Comparison of ENCODE assay signal across 6 fruit fly cellular contexts in genomic region chr2L:10395642-10396487, dm6.
A peak's percentile ranks its signal among the peaks of the same experiment; 100 is the strongest.
TF ChIP-seq lines count a peak whose summit lies in the region.

Gene Mdh1 (minus strand): TSS chr2L:10396332.

- TF ChIP-seq CTCF in whole organism, embryonic (GFP tag; optimal IDR thresholded peaks at IDR 0.05; lab: Kevin White, UChicago): no peak

TF ChIP-seq in Kc167, 6 proteins besides CTCF, POLR2A, EP300 and RAD21:
- no peak for TF ChIP-seq Myc (optimal IDR thresholded peaks at IDR 0.05; lab: Kevin White, UChicago)
- TF ChIP-seq Sin3A (optimal IDR thresholded peaks at IDR 0.05; lab: Kevin White, UChicago): no peak
- peak; percentile 52 for TF ChIP-seq psq (optimal IDR thresholded peaks at IDR 0.05; lab: Kevin White, UChicago)
- no peak for TF ChIP-seq insv (optimal IDR thresholded peaks at IDR 0.05; lab: Kevin White, UChicago)

TF ChIP-seq in whole organism, adult, 20 proteins besides CTCF, POLR2A, EP300 and RAD21:
- TF ChIP-seq CG14711 (tag; optimal IDR thresholded peaks at IDR 0.05; lab: Kevin White, UChicago): no peak
- TF ChIP-seq toe (GFP tag; optimal IDR thresholded peaks at IDR 0.05; lab: Kevin White, UChicago): no peak
- peak; percentile 79 for TF ChIP-seq kay (GFP tag; lab: Kevin White, UChicago; ENCODE audit: borderline replicate concordance)
- TF ChIP-seq tj (GFP tag; optimal IDR thresholded peaks at IDR 0.05; lab: Kevin White, UChicago): no peak
- TF ChIP-seq bab1 (GFP tag; optimal IDR thresholded peaks at IDR 0.05; lab: Kevin White, UChicago): peak; percentile 32
- TF ChIP-seq Mnt (GFP tag; optimal IDR thresholded peaks at IDR 0.05; lab: Kevin White, UChicago): peak; percentile 28
- no peak for TF ChIP-seq pad (GFP tag; optimal IDR thresholded peaks at IDR 0.05; lab: Kevin White, UChicago)
- peak; percentile 25 for TF ChIP-seq CG33017 (tag; optimal IDR thresholded peaks at IDR 0.05; lab: Kevin White, UChicago)
- no peak for TF ChIP-seq CG7045 (GFP tag; optimal IDR thresholded peaks at IDR 0.05; lab: Kevin White, UChicago)
- TF ChIP-seq CG12768 (GFP tag; optimal IDR thresholded peaks at IDR 0.05; lab: Kevin White, UChicago): peak; percentile 19
- peak; percentile 5 for TF ChIP-seq CG11617 (GFP tag; optimal IDR thresholded peaks at IDR 0.05; lab: Kevin White, UChicago)

TF ChIP-seq in whole organism, embryonic, 481 proteins besides CTCF, POLR2A, EP300 and RAD21 (continues in another document):
- TF ChIP-seq al (GFP tag; IDR thresholded peaks at IDR 0.05; lab: Robert Waterston, UW): no peak
- TF ChIP-seq rib (GFP tag; IDR thresholded peaks at IDR 0.05; lab: Robert Waterston, UW): no peak
- TF ChIP-seq chinmo (GFP tag; IDR thresholded peaks at IDR 0.05; lab: Robert Waterston, UW; ENCODE audit: partially characterized antibody): 0 out of 4 replicates have a peak, but pooled peaks have one; percentile 13
- TF ChIP-seq Med (GFP tag; lab: Kevin White, UChicago): peak; percentile 62
- peak; percentile 34 for TF ChIP-seq corto (GFP tag; optimal IDR thresholded peaks at IDR 0.05; lab: Kevin White, UChicago)
- 0 out of 2 replicates have a peak, but pooled peaks have one; percentile 35 for TF ChIP-seq Scr (GFP tag; IDR thresholded peaks at IDR 0.05; lab: Robert Waterston, UW; ENCODE audit: partially characterized antibody)
- TF ChIP-seq Dref (GFP tag; IDR thresholded peaks at IDR 0.05; lab: Robert Waterston, UW): peak; percentile 58
- peak; percentile 97 for TF ChIP-seq CG11560 (tag; IDR thresholded peaks at IDR 0.05; lab: Robert Waterston, UW)
- peak; percentile 97 for TF ChIP-seq CG31441 (GFP tag; IDR thresholded peaks at IDR 0.05; lab: Robert Waterston, UW)
- peak; percentile 40 for TF ChIP-seq CG12391 (tag; optimal IDR thresholded peaks at IDR 0.05; lab: Kevin White, UChicago)
- TF ChIP-seq vvl (GFP tag; IDR thresholded peaks at IDR 0.05; lab: Robert Waterston, UW): peak; percentile 7; the same call in 1 of the 2 replicates
- TF ChIP-seq CG15514 (GFP tag; optimal IDR thresholded peaks at IDR 0.05; lab: Kevin White, UChicago): peak; percentile 72
- TF ChIP-seq kay (GFP tag; optimal IDR thresholded peaks at IDR 0.05; lab: Kevin White, UChicago): no peak
- TF ChIP-seq sens (GFP tag; lab: Kevin White, UChicago): peak; percentile 75
- peak; percentile 11 for TF ChIP-seq stwl (tag; optimal IDR thresholded peaks at IDR 0.05; lab: Kevin White, UChicago)
- peak; percentile 53 for TF ChIP-seq Sry-δ (GFP tag; optimal IDR thresholded peaks at IDR 0.05; lab: Kevin White, UChicago)
- no peak for TF ChIP-seq HHEX (GFP tag; optimal IDR thresholded peaks at IDR 0.05; lab: Kevin White, UChicago)
- TF ChIP-seq bbx (GFP tag; IDR thresholded peaks at IDR 0.05; lab: Robert Waterston, UW; ENCODE audit: partially characterized antibody): peak; percentile 34; the same call in 1 of the 2 replicates

TF ChIP-seq in whole organism, prepupa, 60 proteins besides CTCF, POLR2A, EP300 and RAD21 (continues in another document):
- no peak for TF ChIP-seq fd59A (GFP tag; optimal IDR thresholded peaks at IDR 0.05; lab: Kevin White, UChicago)
- TF ChIP-seq Sox102F (GFP tag; optimal IDR thresholded peaks at IDR 0.05; lab: Kevin White, UChicago): no peak
- no peak for TF ChIP-seq cyc (GFP tag; optimal IDR thresholded peaks at IDR 0.05; lab: Kevin White, UChicago)
- TF ChIP-seq CG7368 (GFP tag; optimal IDR thresholded peaks at IDR 0.05; lab: Kevin White, UChicago): no peak
- no peak for TF ChIP-seq CG1621 (tag; optimal IDR thresholded peaks at IDR 0.05; lab: Kevin White, UChicago)
- no peak for TF ChIP-seq CG15336 (GFP tag; IDR thresholded peaks at IDR 0.05; lab: Robert Waterston, UW)
- TF ChIP-seq CG8632 (GFP tag; optimal IDR thresholded peaks at IDR 0.05; lab: Kevin White, UChicago): no peak
- no peak for TF ChIP-seq topi (GFP tag; optimal IDR thresholded peaks at IDR 0.05; lab: Kevin White, UChicago)
- no peak for TF ChIP-seq CG31627 (GFP tag; optimal IDR thresholded peaks at IDR 0.05; lab: Kevin White, UChicago)
- no peak for TF ChIP-seq CG11902 (GFP tag; optimal IDR thresholded peaks at IDR 0.05; lab: Kevin White, UChicago)
- TF ChIP-seq spab (GFP tag; optimal IDR thresholded peaks at IDR 0.05; lab: Kevin White, UChicago): no peak
- no peak for TF ChIP-seq OdsH (GFP tag; optimal IDR thresholded peaks at IDR 0.05; lab: Kevin White, UChicago)
- no peak for TF ChIP-seq CG6854 (GFP tag; optimal IDR thresholded peaks at IDR 0.05; lab: Kevin White, UChicago)
- TF ChIP-seq CG32006 (GFP tag; optimal IDR thresholded peaks at IDR 0.05; lab: Kevin White, UChicago): no peak
- no peak for TF ChIP-seq Ets96B (tag; optimal IDR thresholded peaks at IDR 0.05; lab: Kevin White, UChicago)
- no peak for TF ChIP-seq Sox15 (GFP tag; optimal IDR thresholded peaks at IDR 0.05; lab: Kevin White, UChicago)
- TF ChIP-seq achi (GFP tag; optimal IDR thresholded peaks at IDR 0.05; lab: Kevin White, UChicago): no peak
- TF ChIP-seq CG3919 (GFP tag; optimal IDR thresholded peaks at IDR 0.05; lab: Kevin White, UChicago): no peak
- TF ChIP-seq CG6276 (GFP tag; optimal IDR thresholded peaks at IDR 0.05; lab: Kevin White, UChicago): no peak
- TF ChIP-seq Hr4 (GFP tag; optimal IDR thresholded peaks at IDR 0.05; lab: Kevin White, UChicago): no peak
- TF ChIP-seq Met (GFP tag; optimal IDR thresholded peaks at IDR 0.05; lab: Kevin White, UChicago): no peak
- peak; percentile 55 for TF ChIP-seq vri (GFP tag; optimal IDR thresholded peaks at IDR 0.05; lab: Kevin White, UChicago)

TF ChIP-seq in whole organism, pupa, 21 proteins besides CTCF, POLR2A, EP300 and RAD21:
- peak; percentile 20 for TF ChIP-seq EcR (GFP tag; optimal IDR thresholded peaks at IDR 0.05; lab: Kevin White, UChicago)
- TF ChIP-seq CG32121 (GFP tag; IDR thresholded peaks at IDR 0.05; lab: Robert Waterston, UW): no peak

TF ChIP-seq in whole organism, wandering third instar larva, 38 proteins besides CTCF, POLR2A, EP300 and RAD21:
- TF ChIP-seq dsf (GFP tag; optimal IDR thresholded peaks at IDR 0.05; lab: Kevin White, UChicago; ENCODE audit: borderline replicate concordance) (no peak), Jra (GFP tag; optimal IDR thresholded peaks at IDR 0.05; lab: Kevin White, UChicago) (no peak), Myc (optimal IDR thresholded peaks at IDR 0.05; lab: Kevin White, UChicago) (no peak), CG32264 (GFP tag; optimal IDR thresholded peaks at IDR 0.05; lab: Kevin White, UChicago) (no peak), woc (GFP tag; optimal IDR thresholded peaks at IDR 0.05; lab: Kevin White, UChicago) (peak; percentile 6), dl (GFP tag; optimal IDR thresholded peaks at IDR 0.05; lab: Kevin White, UChicago; ENCODE audit: insufficient read depth in 1 of 2, partially characterized antibody in 2 of 2) (peak in 1 of 2 experiments; percentile 11), dmrt93B (GFP tag; optimal IDR thresholded peaks at IDR 0.05; lab: Kevin White, UChicago) (no peak), h (GFP tag; optimal IDR thresholded peaks at IDR 0.05; lab: Kevin White, UChicago) (no peak), sage (GFP tag; optimal IDR thresholded peaks at IDR 0.05; lab: Kevin White, UChicago) (peak; percentile 37), Hnf4 (GFP tag; optimal IDR thresholded peaks at IDR 0.05; lab: Kevin White, UChicago) (peak; percentile 10), rgr (GFP tag; optimal IDR thresholded peaks at IDR 0.05; lab: Kevin White, UChicago) (peak; percentile 13), br (GFP tag; optimal IDR thresholded peaks at IDR 0.05; lab: Kevin White, UChicago) (no peak), brk (GFP tag; optimal IDR thresholded peaks at IDR 0.05; lab: Kevin White, UChicago) (peak; percentile 52), OdsH (GFP tag; optimal IDR thresholded peaks at IDR 0.05; lab: Kevin White, UChicago) (peak; percentile 14)
